Worm (Caenorhabditis elegans): ENCODE data around the gene srlf-3.

Gene srlf-3

ce11 chrIV:8472493-8472892 lies 14.8 kb upstream of the srlf-3 start, which contains the start of gene oat-1:
TSS of gene oat-1 (minus strand) at chrIV:8472593.
- no peak for TF ChIP-seq fkh-10 (GFP tag; optimal IDR thresholded peaks at IDR 0.05)
- TF ChIP-seq ref-2 (tag; optimal IDR thresholded peaks at IDR 0.05) = no peak
- TF ChIP-seq ceh-48 (tag; optimal IDR thresholded peaks at IDR 0.05) = no peak
- TF ChIP-seq ahr-1 (tag; optimal IDR thresholded peaks at IDR 0.05) = no peak
- TF ChIP-seq madf-2 (tag; optimal IDR thresholded peaks at IDR 0.05) = no peak
- TF ChIP-seq C08G9.2 (tag; optimal IDR thresholded peaks at IDR 0.05) = no peak
- no peak for TF ChIP-seq ttx-3 (tag; optimal IDR thresholded peaks at IDR 0.05)
- no peak for TF ChIP-seq dmd-4 (tag; optimal IDR thresholded peaks at IDR 0.05; ENCODE audit: borderline replicate concordance)
- no peak for TF ChIP-seq nfya-1 (tag; optimal IDR thresholded peaks at IDR 0.05)
- no peak for TF ChIP-seq Y22D7AL.16 (tag; optimal IDR thresholded peaks at IDR 0.05)
- no peak for TF ChIP-seq unc-86 (tag; optimal IDR thresholded peaks at IDR 0.05)
- TF ChIP-seq pha-2 (tag; optimal IDR thresholded peaks at IDR 0.05) = no peak
- TF ChIP-seq mec-3 (tag; optimal IDR thresholded peaks at IDR 0.05; ENCODE audit: borderline replicate concordance) = no peak
- no peak for TF ChIP-seq npax-4 (tag; optimal IDR thresholded peaks at IDR 0.05)
- TF ChIP-seq hlh-8 (tag; optimal IDR thresholded peaks at IDR 0.05) = no peak
- no peak for TF ChIP-seq ceh-19 (GFP tag; optimal IDR thresholded peaks at IDR 0.05)
- TF ChIP-seq K02D7.2 (tag; optimal IDR thresholded peaks at IDR 0.05) = no peak
- TF ChIP-seq pqm-1 (tag; optimal IDR thresholded peaks at IDR 0.05) = no peak
- no peak for TF ChIP-seq C38D4.7 (GFP tag; optimal IDR thresholded peaks at IDR 0.05)

ce11 chrIV:8473756-8474155 lies 13.5 kb upstream of the srlf-3 start, which contains the start of gene C28C12.11:
TSS of gene C28C12.11 (plus strand) at chrIV:8474056.
- TF ChIP-seq ceh-9 (tag; optimal IDR thresholded peaks at IDR 0.05) = no peak
- TF ChIP-seq K09A11.1 (tag; optimal IDR thresholded peaks at IDR 0.05; ENCODE audit: insufficient read depth) = no peak
- TF ChIP-seq sdc-2 (tag; optimal IDR thresholded peaks at IDR 0.05) = no peak
- no peak for TF ChIP-seq hlh-15 (tag; optimal IDR thresholded peaks at IDR 0.05)
- TF ChIP-seq unc-42 (tag; optimal IDR thresholded peaks at IDR 0.05) = no peak
- no peak for TF ChIP-seq zip-5 (tag; optimal IDR thresholded peaks at IDR 0.05)
- no peak for TF ChIP-seq fax-1 (tag; optimal IDR thresholded peaks at IDR 0.05)

DNA sequence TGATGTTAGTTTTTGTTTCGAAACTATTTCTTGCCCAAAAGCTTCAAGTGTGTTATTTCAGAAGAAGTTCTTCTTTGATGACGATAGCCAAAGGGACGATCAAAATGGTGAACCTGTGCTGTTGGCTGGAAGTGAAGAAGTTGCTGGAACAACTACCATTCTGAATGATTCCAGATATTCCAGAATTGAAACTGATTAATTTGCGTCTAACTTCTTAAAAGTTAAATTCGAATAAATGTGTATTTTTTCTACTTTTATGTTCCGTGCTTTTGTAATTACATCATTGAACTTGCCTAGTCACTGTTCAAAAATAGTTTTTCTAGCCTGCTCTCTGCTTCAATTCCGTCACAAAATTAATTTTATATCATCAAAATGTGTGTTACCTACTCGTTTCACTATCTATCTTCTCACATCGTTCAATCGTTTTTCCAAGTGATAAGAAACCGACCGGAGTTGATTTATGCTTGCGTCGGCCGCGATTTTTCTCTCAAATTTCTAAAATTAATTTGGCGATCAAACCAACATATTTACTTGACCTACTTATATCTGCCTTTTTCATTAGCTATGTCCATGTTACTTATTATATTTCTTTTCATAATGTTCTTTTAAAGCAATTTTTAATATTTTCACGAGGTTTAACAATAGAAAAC lies 12.1 kb upstream of the srlf-3 start:
- TF ChIP-seq ceh-30 (tag; optimal IDR thresholded peaks at IDR 0.05) = no peak
- TF ChIP-seq pros-1 (tag; optimal IDR thresholded peaks at IDR 0.05) = no peak
- no peak for TF ChIP-seq pha-4 (tag; optimal IDR thresholded peaks at IDR 0.05)
- TF ChIP-seq ceh-24 (tag; optimal IDR thresholded peaks at IDR 0.05) = no peak
- TF ChIP-seq F13H6.1 (tag; optimal IDR thresholded peaks at IDR 0.05) = no peak
- no peak for TF ChIP-seq elt-4 (tag; optimal IDR thresholded peaks at IDR 0.05)
- TF ChIP-seq rnt-1 (tag; optimal IDR thresholded peaks at IDR 0.05) = no peak
- no peak for TF ChIP-seq hlh-8 (tag; optimal IDR thresholded peaks at IDR 0.05)
- no peak for TF ChIP-seq unc-86 (tag; optimal IDR thresholded peaks at IDR 0.05)
- TF ChIP-seq K09A11.1 (tag; optimal IDR thresholded peaks at IDR 0.05; ENCODE audit: insufficient read depth) = no peak
- no peak for TF ChIP-seq C08G9.2 (tag; optimal IDR thresholded peaks at IDR 0.05)
- TF ChIP-seq hlh-6 (tag; optimal IDR thresholded peaks at IDR 0.05) = no peak
- TF ChIP-seq odd-2 (tag; optimal IDR thresholded peaks at IDR 0.05) = no peak
- no peak for TF ChIP-seq sdc-2 (tag; optimal IDR thresholded peaks at IDR 0.05)
- no peak for TF ChIP-seq eyg-1 (tag; optimal IDR thresholded peaks at IDR 0.05)
- no peak for TF ChIP-seq sox-2 (GFP tag; IDR thresholded peaks at IDR 0.05)
- TF ChIP-seq fkh-6 (tag; optimal IDR thresholded peaks at IDR 0.05) = no peak
- TF ChIP-seq che-1 (tag; optimal IDR thresholded peaks at IDR 0.05) = no peak
- TF ChIP-seq syd-9 (tag; optimal IDR thresholded peaks at IDR 0.05) = no peak
- no peak for TF ChIP-seq sox-4 (tag; optimal IDR thresholded peaks at IDR 0.05)
